In the genomic region with DNA sequence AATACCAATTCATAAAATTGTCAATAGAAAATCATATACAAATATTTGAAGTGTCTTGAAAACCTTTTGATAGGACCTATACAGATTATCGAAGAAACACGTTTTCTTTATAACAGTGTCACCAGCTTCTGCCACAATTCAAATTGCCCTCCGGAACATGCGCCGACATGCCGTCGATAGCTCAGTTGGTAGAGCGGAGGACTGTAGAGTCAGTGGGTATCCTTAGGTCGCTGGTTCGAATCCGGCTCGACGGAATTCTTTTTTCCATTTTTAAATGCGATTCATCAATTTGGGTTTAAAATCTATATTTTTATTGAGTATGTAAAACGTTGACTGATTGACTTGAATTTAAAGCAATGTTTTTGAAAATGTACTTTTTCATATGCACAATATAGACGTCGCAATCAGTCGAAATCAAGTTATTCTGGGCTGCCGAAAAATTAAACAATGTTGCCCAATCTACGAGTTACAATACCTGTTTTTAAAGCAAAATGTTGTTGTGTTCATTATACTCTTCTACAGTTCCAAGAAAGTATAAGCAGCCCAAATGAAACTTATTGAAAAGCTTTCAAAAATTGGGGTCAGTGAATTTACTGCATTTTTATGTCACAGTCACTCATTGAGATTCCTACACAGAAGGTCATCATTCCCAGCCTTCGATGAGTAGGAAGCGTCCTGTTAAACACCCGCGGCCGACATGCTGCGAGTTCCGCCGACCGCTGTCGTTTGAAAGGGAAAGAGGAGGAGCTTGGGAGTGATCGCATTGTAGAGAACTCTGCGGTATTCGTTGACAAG, we compare ENCODE assay signal across 2 worm cellular contexts.
TF ChIP-seq lines count a peak whose summit lies in the region.

No protein-coding gene starts in this region.

TF ChIP-seq in whole organism, L2 larva, 48 proteins besides CTCF, POLR2A, EP300 and RAD21 (continued from another document):
- no peak for TF ChIP-seq aly-2 (tag; optimal IDR thresholded peaks at IDR 0.05; lab: Kevin White, UChicago)
- no peak for TF ChIP-seq ztf-11 (tag; optimal IDR thresholded peaks at IDR 0.05; lab: Kevin White, UChicago)
- no peak for TF ChIP-seq ztf-1 (GFP tag; conservative IDR thresholded peaks at IDR 0.05; lab: Robert Waterston, UW)
- TF ChIP-seq snpc-4 (tag; optimal IDR thresholded peaks at IDR 0.05; lab: Kevin White, UChicago), result peak; percentile 98
- TF ChIP-seq mab-5 (tag; optimal IDR thresholded peaks at IDR 0.05; lab: Kevin White, UChicago), result peak; percentile 19
- peak; percentile 17 to 42 for TF ChIP-seq mdl-1 (tag; optimal IDR thresholded peaks at IDR 0.05; lab: Kevin White, UChicago)
- no peak for TF ChIP-seq unc-39 (tag; optimal IDR thresholded peaks at IDR 0.05; lab: Kevin White, UChicago)
- peak; percentile 77 for TF ChIP-seq nhr-21 (tag; optimal IDR thresholded peaks at IDR 0.05; lab: Kevin White, UChicago)
- TF ChIP-seq lin-13 (GFP tag; optimal IDR thresholded peaks at IDR 0.05; lab: Kevin White, UChicago), result peak; percentile 65
- TF ChIP-seq lin-39 (tag; optimal IDR thresholded peaks at IDR 0.05; lab: Kevin White, UChicago), result no peak
- no peak for TF ChIP-seq dmd-4 (tag; optimal IDR thresholded peaks at IDR 0.05; lab: Kevin White, UChicago)
- TF ChIP-seq egl-27 (tag; optimal IDR thresholded peaks at IDR 0.05; lab: Kevin White, UChicago), result peak; percentile 61
- peak; percentile 10 for TF ChIP-seq unc-55 (GFP tag; optimal IDR thresholded peaks at IDR 0.05; lab: Kevin White, UChicago)
- TF ChIP-seq C34F6.9 (tag; optimal IDR thresholded peaks at IDR 0.05; lab: Kevin White, UChicago), result peak; percentile 23
- no peak for TF ChIP-seq R02D3.7 (tag; optimal IDR thresholded peaks at IDR 0.05; lab: Kevin White, UChicago)
- no peak for TF ChIP-seq Y55F3AM.14 (GFP tag; optimal IDR thresholded peaks at IDR 0.05; lab: Kevin White, UChicago)
- no peak for TF ChIP-seq ceh-82 (tag; optimal IDR thresholded peaks at IDR 0.05; lab: Kevin White, UChicago)
- no peak for TF ChIP-seq blmp-1 (tag; optimal IDR thresholded peaks at IDR 0.05; lab: Kevin White, UChicago; ENCODE audit: insufficient read depth)
- TF ChIP-seq sma-9 (GFP tag; optimal IDR thresholded peaks at IDR 0.05; lab: Kevin White, UChicago), result peak; percentile 85
- no peak for TF ChIP-seq sma-9 (tag; optimal IDR thresholded peaks at IDR 0.05; lab: Kevin White, UChicago)
- no peak for TF ChIP-seq skn-1 (tag; optimal IDR thresholded peaks at IDR 0.05; lab: Kevin White, UChicago)
- TF ChIP-seq mbf-1 (tag; optimal IDR thresholded peaks at IDR 0.05; lab: Kevin White, UChicago), result no peak
- TF ChIP-seq peb-1 (tag; optimal IDR thresholded peaks at IDR 0.05; lab: Kevin White, UChicago), result no peak
- peak; percentile 46 to 56 for TF ChIP-seq lsy-2 (tag; optimal IDR thresholded peaks at IDR 0.05; lab: Kevin White, UChicago)
- no peak for TF ChIP-seq nhr-10 (tag; optimal IDR thresholded peaks at IDR 0.05; lab: Kevin White, UChicago)
- peak; percentile 61 for TF ChIP-seq nhr-25 (tag; optimal IDR thresholded peaks at IDR 0.05; lab: Kevin White, UChicago)
- TF ChIP-seq lin-11 (tag; optimal IDR thresholded peaks at IDR 0.05; lab: Kevin White, UChicago), result no peak
- peak; percentile 2 for TF ChIP-seq ceh-16 (tag; optimal IDR thresholded peaks at IDR 0.05; lab: Kevin White, UChicago)

TF ChIP-seq in whole organism, L4 larva, 104 proteins besides CTCF, POLR2A, EP300 and RAD21 (continued from another document):
- TF ChIP-seq php-3 (GFP tag; IDR thresholded peaks at IDR 0.05; lab: Robert Waterston, UW) (peak; percentile 61), F26F4.8 (GFP tag; conservative IDR thresholded peaks at IDR 0.05; lab: Robert Waterston, UW) (0 out of 2 replicates have a peak, but pooled peaks have one; percentile 33), mes-2 (tag; optimal IDR thresholded peaks at IDR 0.05; lab: Kevin White, UChicago; ENCODE audit: poor library complexity, severe bottlenecking) (peak; percentile 87), nhr-102 (tag; optimal IDR thresholded peaks at IDR 0.05; lab: Kevin White, UChicago) (no peak), ceh-44 (GFP tag; IDR thresholded peaks at IDR 0.05; lab: Robert Waterston, UW) (peak; percentile 62; the same call in 1 of the 2 replicates), snpc-1.2 (GFP tag; IDR thresholded peaks at IDR 0.05; lab: Robert Waterston, UW) (peak; percentile 87), D1046.2 (GFP tag; IDR thresholded peaks at IDR 0.05; lab: Robert Waterston, UW) (no peak), arid-1 (GFP tag; conservative IDR thresholded peaks at IDR 0.05; lab: Robert Waterston, UW) (peak; percentile 36; the same call in 1 of the 2 replicates), dmd-8 (GFP tag; IDR thresholded peaks at IDR 0.05; lab: Robert Waterston, UW) (peak; percentile 56; the same call in 1 of the 2 replicates), lim-7 (GFP tag; IDR thresholded peaks at IDR 0.05; lab: Robert Waterston, UW) (0 out of 2 replicates have a peak, but pooled peaks have one; percentile 43), mep-1 (tag; optimal IDR thresholded peaks at IDR 0.05; lab: Kevin White, UChicago) (peak; percentile 84), nhr-111 (GFP tag; optimal IDR thresholded peaks at IDR 0.05; lab: Kevin White, UChicago) (peak; percentile 54), lin-38 (GFP tag; IDR thresholded peaks at IDR 0.05; lab: Robert Waterston, UW) (peak; percentile 57), unc-39 (tag; optimal IDR thresholded peaks at IDR 0.05; lab: Kevin White, UChicago) (no peak), pha-4 (GFP tag; IDR thresholded peaks at IDR 0.05; lab: Robert Waterston, UW) (peak; percentile 57; the same call in 1 of the 2 replicates), pha-4 (tag; optimal IDR thresholded peaks at IDR 0.05; lab: Kevin White, UChicago) (no peak), aly-2 (tag; optimal IDR thresholded peaks at IDR 0.05; lab: Kevin White, UChicago) (no peak), nhr-6 (tag; optimal IDR thresholded peaks at IDR 0.05; lab: Kevin White, UChicago) (peak; percentile 54), lsy-2 (tag; optimal IDR thresholded peaks at IDR 0.05; lab: Kevin White, UChicago) (peak in 1 of 2 experiments; percentile 65), set-16 (GFP tag; IDR thresholded peaks at IDR 0.05; lab: Robert Waterston, UW) (no peak), daf-16 (GFP tag; optimal IDR thresholded peaks at IDR 0.05; lab: Kevin White, UChicago) (peak; percentile 12 to 78), daf-16 (tag; optimal IDR thresholded peaks at IDR 0.05; lab: Kevin White, UChicago) (peak; percentile 86), Y48G9A.11 (GFP tag; IDR thresholded peaks at IDR 0.05; lab: Robert Waterston, UW) (peak; percentile 83), pqm-1 (tag; optimal IDR thresholded peaks at IDR 0.05; lab: Kevin White, UChicago) (peak; percentile 31), F49E8.2 (tag; optimal IDR thresholded peaks at IDR 0.05; lab: Kevin White, UChicago; ENCODE audit: borderline replicate concordance) (peak; percentile 92), mdt-29 (GFP tag; IDR thresholded peaks at IDR 0.05; lab: Robert Waterston, UW) (peak; percentile 9; the same call in 1 of the 2 replicates), F10B5.3 (tag; optimal IDR thresholded peaks at IDR 0.05; lab: Kevin White, UChicago) (peak; percentile 69), hlh-30 (tag; optimal IDR thresholded peaks at IDR 0.05; lab: Kevin White, UChicago; ENCODE audit: insufficient read depth) (peak; percentile 48), snpc-4 (tag; optimal IDR thresholded peaks at IDR 0.05; lab: Kevin White, UChicago) (peak; percentile 91), nhr-41 (GFP tag; IDR thresholded peaks at IDR 0.05; lab: Robert Waterston, UW) (peak; percentile 46; the same call in 1 of the 2 replicates), dmd-6 (GFP tag; IDR thresholded peaks at IDR 0.05; lab: Robert Waterston, UW) (peak; percentile 41), dve-1 (tag; optimal IDR thresholded peaks at IDR 0.05; lab: Kevin White, UChicago; ENCODE audit: insufficient read depth) (peak; percentile 80), aha-1 (tag; lab: Kevin White, UChicago) (peak; percentile 93), jun-1 (tag; optimal IDR thresholded peaks at IDR 0.05; lab: Kevin White, UChicago) (peak; percentile 31), unc-130 (GFP tag; optimal IDR thresholded peaks at IDR 0.05; lab: Kevin White, UChicago) (peak; percentile 29), daf-19 (GFP tag; conservative IDR thresholded peaks at IDR 0.05; lab: Robert Waterston, UW) (0 out of 2 replicates have a peak, but pooled peaks have one; percentile 65), hmg-1.1 (GFP tag; IDR thresholded peaks at IDR 0.05; lab: Robert Waterston, UW) (0 out of 2 replicates have a peak, but pooled peaks have one; percentile 20), ceh-32 (tag; optimal IDR thresholded peaks at IDR 0.05; lab: Kevin White, UChicago; ENCODE audit: poor library complexity) (no peak), sdz-12 (GFP tag; optimal IDR thresholded peaks at IDR 0.05; lab: Kevin White, UChicago) (no peak), tra-1 (GFP tag; IDR thresholded peaks at IDR 0.05; lab: Robert Waterston, UW) (no peak), hlh-11 (tag; optimal IDR thresholded peaks at IDR 0.05; lab: Kevin White, UChicago) (peak; percentile 79)
TF ChIP-seq in whole organism, L4 larva: peak in this region for 45.
